Worm (Caenorhabditis elegans) whole organism, young adult: Measurements from ENCODE around the gene cdc-37.

ENCODE experiments used
- C17E4.6 ChIP-seq: fragments of 200-800 bp; sonication (Bioruptor generic); IDR thresholded peaks from 2 replicates; pipeline ENCODE4 v1.3.6; 2022; ENCODE audit warnings: missing genetic modification reagents, missing genetic modification characterization, missing compliant biosample characterization
- aptf-2 ChIP-seq: fragments of 200-800 bp; sonication (Bioruptor generic); conservative IDR thresholded peaks from 2 replicates; pipeline ENCODE4 v1.3.6; 2022; ENCODE audit warnings: missing genetic modification reagents, missing genetic modification characterization, missing compliant biosample characterization
- hrde-1 ChIP-seq: sonication (generic microtip); optimal IDR thresholded peaks from 2 replicates; lab custom pipeline; 2016; ENCODE audit warnings: missing genetic modification characterization, mild to moderate bottlenecking, missing compliant biosample characterization, moderate library complexity, missing genotype, missing genetic modification reagents, borderline replicate concordance
- nhr-80 ChIP-seq: sonication (generic microtip); optimal IDR thresholded peaks from 2 replicates; lab custom pipeline; 2016; ENCODE audit warnings: missing genetic modification characterization, missing compliant biosample characterization
- sea-2 ChIP-seq: fragments of 200-800 bp; sonication (Bioruptor generic); IDR thresholded peaks from 2 replicates; pipeline ENCODE4 v1.3.6; 2022; ENCODE audit warnings: missing genetic modification characterization, missing compliant biosample characterization
- sptf-2 ChIP-seq: fragments of 200-800 bp; sonication (Bioruptor generic); optimal IDR thresholded peaks from 2 replicates; lab custom pipeline; 2018; ENCODE audit warnings: mild to moderate bottlenecking, missing genetic modification characterization, missing compliant biosample characterization
- zim-3 ChIP-seq: sonication (generic microtip); optimal IDR thresholded peaks from 2 replicates; lab custom pipeline; 2017; ENCODE audit warnings: mild to moderate bottlenecking, missing genetic modification characterization, moderate library complexity, missing compliant biosample characterization

DNA sequence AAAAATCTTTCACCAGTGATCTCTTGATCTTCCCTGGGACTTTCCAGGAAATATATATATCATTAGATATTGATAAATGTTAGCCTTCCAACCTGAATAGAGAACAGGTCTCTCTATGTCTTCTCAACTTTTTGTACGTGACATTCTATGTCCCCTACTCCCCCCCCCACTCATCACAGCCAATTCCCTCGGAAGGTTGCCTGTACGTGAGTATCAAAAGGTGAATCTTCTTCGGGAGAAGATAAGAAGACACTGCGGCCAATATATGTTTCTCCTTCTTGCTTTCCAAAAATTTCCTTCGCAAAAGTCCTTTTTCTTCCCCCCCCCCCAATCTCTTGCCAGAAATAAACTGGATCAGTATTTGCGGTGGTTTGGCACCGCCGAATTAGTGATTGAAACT, 38.0 kb downstream of the cdc-37 start:
- no peak for TF ChIP-seq aptf-2 (GFP tag; lab: Robert Waterston, UW)
- no peak for TF ChIP-seq zim-3 (tag; lab: Kevin White, UChicago)
- TF ChIP-seq hrde-1 (tag; lab: Kevin White, UChicago) = no peak
- TF ChIP-seq nhr-80 = no peak
- no peak for TF ChIP-seq sptf-2 (GFP tag; lab: Kevin White, UChicago)
- TF ChIP-seq sea-2 (GFP tag; lab: Robert Waterston, UW) = no peak
- no peak for TF ChIP-seq C17E4.6 (GFP tag; lab: Robert Waterston, UW)
